Fruit fly (Drosophila melanogaster): Measurements from ENCODE around the gene CheA75a.

CheA75a gene

DNA sequence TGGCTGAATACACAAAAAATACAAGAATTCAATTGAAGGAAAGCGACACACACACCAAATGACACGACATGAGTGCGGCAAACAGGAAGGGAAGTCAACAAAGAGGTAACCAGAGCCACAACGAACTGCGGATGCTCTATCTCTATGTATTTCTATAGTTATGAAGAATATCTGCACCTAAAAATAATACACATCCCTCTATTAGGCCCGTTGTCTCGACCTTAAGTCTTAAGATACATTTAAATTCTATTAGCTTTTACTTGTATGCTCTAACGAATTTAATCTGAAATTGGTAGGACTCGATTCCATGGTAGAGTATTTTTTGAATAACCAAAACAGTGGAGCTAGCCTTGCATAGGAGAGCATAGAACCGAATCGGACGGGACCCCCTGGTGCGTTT is 29.3 kb downstream of the CheA75a start:
- TF ChIP-seq CG15710 (tag; optimal IDR thresholded peaks at IDR 0.05) (peak; percentile 56), CG8159 (tag; optimal IDR thresholded peaks at IDR 0.05) (peak; percentile 55), CG13204 (GFP tag; optimal IDR thresholded peaks at IDR 0.05) (no peak), CG34367 (tag; optimal IDR thresholded peaks at IDR 0.05) (peak; percentile 42), Ets98B (GFP tag; IDR thresholded peaks at IDR 0.05) (peak; percentile 82; the same call in 1 of the 2 replicates), CG9948 (tag; optimal IDR thresholded peaks at IDR 0.05) (peak; percentile 71), CG32121 (GFP tag; IDR thresholded peaks at IDR 0.05) (peak; percentile 78; the same call in 1 of the 2 replicates), Pif1B (GFP tag; optimal IDR thresholded peaks at IDR 0.05) (peak; percentile 62), CG8301 (tag; optimal IDR thresholded peaks at IDR 0.05) (peak; percentile 72), EcR (GFP tag; optimal IDR thresholded peaks at IDR 0.05) (no peak), CG10348 (GFP tag; IDR thresholded peaks at IDR 0.05) (peak; percentile 44), CG12605 (GFP tag; IDR thresholded peaks at IDR 0.05) (no peak), rn (GFP tag; IDR thresholded peaks at IDR 0.05) (peak; percentile 67; the same call in 1 of the 2 replicates), CG4496 (GFP tag; IDR thresholded peaks at IDR 0.05) (no peak), CG14655 (GFP tag; optimal IDR thresholded peaks at IDR 0.05) (peak; percentile 82), gl (tag; optimal IDR thresholded peaks at IDR 0.05) (no peak), fd96Ca (GFP tag; IDR thresholded peaks at IDR 0.05) (peak; percentile 88), D1 (tag; optimal IDR thresholded peaks at IDR 0.05) (peak; percentile 14), CG17806 (tag; optimal IDR thresholded peaks at IDR 0.05) (peak; percentile 59), Snoo (tag; optimal IDR thresholded peaks at IDR 0.05) (peak; percentile 22), Pif1A (GFP tag; optimal IDR thresholded peaks at IDR 0.05) (peak; percentile 66)

DNA sequence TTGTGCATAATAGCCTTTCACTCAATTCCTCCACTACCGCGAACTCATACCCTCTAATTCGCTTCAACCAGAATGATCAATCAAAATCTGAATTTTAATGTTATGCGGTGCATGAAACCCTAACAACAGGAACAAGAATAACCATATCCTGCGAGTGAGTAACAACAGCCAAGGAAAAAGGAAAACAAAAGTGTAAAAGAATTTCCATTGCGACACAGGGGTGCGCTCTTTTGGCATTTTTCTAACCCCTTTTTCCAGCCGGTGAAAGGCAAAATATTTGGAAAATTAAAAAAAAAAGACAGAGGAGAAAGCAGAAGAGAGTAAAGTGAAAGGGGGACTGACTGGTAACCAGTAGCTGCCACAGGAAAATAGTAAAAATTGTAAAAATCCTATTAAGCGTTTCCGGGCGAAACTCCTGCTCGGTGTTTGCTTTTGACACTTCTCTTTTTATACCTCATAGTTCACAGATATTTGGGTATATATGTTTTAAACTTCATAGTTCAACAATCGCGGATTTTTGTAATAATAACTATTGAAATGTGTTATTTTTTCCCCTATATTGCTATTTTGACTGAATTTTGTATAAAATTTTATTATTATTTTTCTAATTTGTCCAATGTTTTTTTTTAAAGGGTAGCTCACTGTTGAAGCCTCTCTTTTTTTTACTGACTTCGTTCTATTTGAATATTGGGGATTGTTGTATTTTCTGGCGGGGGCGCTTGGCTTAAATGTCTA is 38.3 kb downstream of the CheA75a start:
- no peak for TF ChIP-seq CG34367 (tag; optimal IDR thresholded peaks at IDR 0.05)
- TF ChIP-seq CG9948 (tag; optimal IDR thresholded peaks at IDR 0.05) = no peak
- no peak for TF ChIP-seq Pif1A (GFP tag; optimal IDR thresholded peaks at IDR 0.05)
- no peak for TF ChIP-seq CG8159 (tag; optimal IDR thresholded peaks at IDR 0.05)
- TF ChIP-seq fd96Ca (GFP tag; IDR thresholded peaks at IDR 0.05) = no peak
- no peak for TF ChIP-seq Ets98B (GFP tag; IDR thresholded peaks at IDR 0.05)
- TF ChIP-seq CG12605 (GFP tag; IDR thresholded peaks at IDR 0.05) = no peak

DNA sequence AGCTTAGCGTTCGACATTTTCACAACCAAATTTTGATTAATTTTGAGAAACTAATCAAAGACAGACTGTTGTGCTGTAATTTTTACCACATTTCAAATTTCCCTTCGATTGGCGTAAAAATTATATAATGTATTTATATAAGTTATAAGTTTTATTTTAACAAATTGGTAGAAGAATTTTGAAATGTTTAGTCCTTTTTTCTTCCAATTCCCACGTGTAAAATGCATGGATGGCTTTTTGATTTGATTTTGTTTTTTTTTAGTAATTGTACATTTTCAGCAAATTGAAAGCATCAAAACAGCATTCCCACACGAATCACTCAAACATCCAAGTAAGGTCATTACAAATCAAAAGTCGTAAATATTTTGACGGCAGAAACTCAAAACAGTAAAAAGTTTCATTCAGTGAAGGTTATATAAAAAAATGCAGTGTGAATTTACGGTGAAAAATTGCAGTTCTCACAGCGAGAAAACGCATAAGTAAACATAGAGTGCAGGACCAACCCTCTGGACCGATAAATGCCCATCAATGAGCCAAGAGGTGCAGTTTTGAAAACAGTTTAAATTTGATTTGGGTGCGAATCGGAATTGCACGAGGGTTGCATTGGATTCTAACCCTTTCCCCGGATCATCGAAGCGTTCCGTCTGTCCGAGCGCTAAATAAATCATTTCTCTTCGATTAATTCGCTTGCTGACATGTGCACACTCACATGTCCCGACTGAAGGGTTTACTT is 42.5 kb downstream of the CheA75a start, which contains the start of gene CG5103:
Gene CG5103, minus strand, starts transcription at position 51 of the 733 bp plus-strand sequence.
- TF ChIP-seq CG9948 (tag; optimal IDR thresholded peaks at IDR 0.05) (no peak), rn (GFP tag; IDR thresholded peaks at IDR 0.05) (no peak), D1 (tag; optimal IDR thresholded peaks at IDR 0.05) (no peak), EcR (GFP tag; optimal IDR thresholded peaks at IDR 0.05) (no peak), Pif1B (GFP tag; optimal IDR thresholded peaks at IDR 0.05) (no peak), CG12605 (GFP tag; IDR thresholded peaks at IDR 0.05) (no peak), CG10348 (GFP tag; IDR thresholded peaks at IDR 0.05) (no peak), Snoo (tag; optimal IDR thresholded peaks at IDR 0.05) (no peak), CG17806 (tag; optimal IDR thresholded peaks at IDR 0.05) (no peak), CG4496 (GFP tag; IDR thresholded peaks at IDR 0.05) (no peak), gl (tag; optimal IDR thresholded peaks at IDR 0.05) (no peak), Pif1A (GFP tag; optimal IDR thresholded peaks at IDR 0.05) (no peak), CG15710 (tag; optimal IDR thresholded peaks at IDR 0.05) (no peak), CG13204 (GFP tag; optimal IDR thresholded peaks at IDR 0.05) (no peak), fd96Ca (GFP tag; IDR thresholded peaks at IDR 0.05) (no peak), CG14655 (GFP tag; optimal IDR thresholded peaks at IDR 0.05) (no peak)

DNA sequence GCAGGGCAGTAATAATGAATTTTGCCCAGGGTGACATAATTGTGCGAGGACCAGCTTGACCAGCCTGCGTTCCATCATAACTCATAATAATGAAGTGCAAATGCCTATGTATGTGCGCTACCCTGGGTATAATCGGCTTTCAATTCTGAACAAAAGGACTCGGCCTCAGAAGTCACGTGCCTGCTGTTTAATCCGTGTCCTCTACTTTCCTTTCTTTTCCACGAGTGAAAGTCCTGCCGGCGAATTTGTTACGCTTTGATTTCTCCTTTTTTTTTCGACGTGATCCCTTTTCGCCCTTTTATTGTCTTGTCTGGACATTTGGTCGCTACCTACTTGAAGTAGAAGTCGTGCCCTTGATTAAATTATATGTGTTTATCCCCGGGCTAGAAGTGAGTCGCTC is 44.6 kb downstream of the CheA75a start:
- TF ChIP-seq Pif1B (GFP tag; optimal IDR thresholded peaks at IDR 0.05) (no peak), CG14655 (GFP tag; optimal IDR thresholded peaks at IDR 0.05) (no peak), EcR (GFP tag; optimal IDR thresholded peaks at IDR 0.05) (no peak), CG13204 (GFP tag; optimal IDR thresholded peaks at IDR 0.05) (no peak), fd96Ca (GFP tag; IDR thresholded peaks at IDR 0.05) (no peak), CG4496 (GFP tag; IDR thresholded peaks at IDR 0.05) (no peak), gl (tag; optimal IDR thresholded peaks at IDR 0.05) (no peak), CG8159 (tag; optimal IDR thresholded peaks at IDR 0.05) (no peak), CG8301 (tag; optimal IDR thresholded peaks at IDR 0.05) (no peak), D1 (tag; optimal IDR thresholded peaks at IDR 0.05) (no peak), rn (GFP tag; IDR thresholded peaks at IDR 0.05) (no peak), CG32121 (GFP tag; IDR thresholded peaks at IDR 0.05) (no peak), Pif1A (GFP tag; optimal IDR thresholded peaks at IDR 0.05) (no peak), CG9948 (tag; optimal IDR thresholded peaks at IDR 0.05) (no peak), Ets98B (GFP tag; IDR thresholded peaks at IDR 0.05) (no peak), CG17806 (tag; optimal IDR thresholded peaks at IDR 0.05) (no peak), CG34367 (tag; optimal IDR thresholded peaks at IDR 0.05) (no peak), CG12605 (GFP tag; IDR thresholded peaks at IDR 0.05) (no peak), CG15710 (tag; optimal IDR thresholded peaks at IDR 0.05) (no peak)

DNA sequence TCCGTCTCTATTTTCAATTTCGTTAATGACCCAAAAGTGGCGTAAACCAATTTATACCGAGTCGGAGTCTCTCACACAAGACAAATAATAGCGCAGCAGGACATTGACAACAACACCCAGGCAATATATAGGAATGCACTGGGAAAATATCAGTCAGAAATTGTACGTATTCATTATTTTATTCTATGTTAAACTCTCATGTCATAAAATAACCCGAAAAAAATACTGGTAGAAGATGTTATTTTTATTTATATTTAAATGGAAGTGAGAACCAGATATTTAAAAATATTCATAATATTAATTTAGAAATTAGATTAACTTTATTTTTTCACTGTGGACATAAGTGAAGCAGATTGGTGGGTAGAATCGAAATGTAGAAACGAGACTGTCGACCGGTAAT is 45.4 kb downstream of the CheA75a start:
- TF ChIP-seq CG12605 (GFP tag; IDR thresholded peaks at IDR 0.05) = no peak
- TF ChIP-seq Pif1B (GFP tag; optimal IDR thresholded peaks at IDR 0.05) = no peak
- TF ChIP-seq Pif1A (GFP tag; optimal IDR thresholded peaks at IDR 0.05) = no peak
- no peak for TF ChIP-seq gl (tag; optimal IDR thresholded peaks at IDR 0.05)
- no peak for TF ChIP-seq CG14655 (GFP tag; optimal IDR thresholded peaks at IDR 0.05)
- TF ChIP-seq CG15710 (tag; optimal IDR thresholded peaks at IDR 0.05) = no peak
- TF ChIP-seq fd96Ca (GFP tag; IDR thresholded peaks at IDR 0.05) = no peak
- no peak for TF ChIP-seq CG4496 (GFP tag; IDR thresholded peaks at IDR 0.05)
- no peak for TF ChIP-seq CG9948 (tag; optimal IDR thresholded peaks at IDR 0.05)
- TF ChIP-seq CG17806 (tag; optimal IDR thresholded peaks at IDR 0.05) = no peak
- no peak for TF ChIP-seq Ets98B (GFP tag; IDR thresholded peaks at IDR 0.05)

All from whole organism, pupa.